Worm (Caenorhabditis elegans) whole organism, L2 larva: ENCODE data around the gene hrg-2.

Experiments
- ama-1 ChIP-seq: fragments of 150-350 bp; optimal IDR thresholded peaks from 2 replicates; lab custom pipeline; 2018; ENCODE audit warnings: inconsistent platforms
- fos-1 ChIP-seq: fragments of 150-350 bp; optimal IDR thresholded peaks from 2 replicates; lab custom pipeline; 2014; ENCODE audit warnings: missing biosample characterization, missing genetic modification characterization
- sma-3 ChIP-seq: sonication (generic microtip); optimal IDR thresholded peaks from 2 replicates; lab custom pipeline; 2016; ENCODE audit warnings: missing genetic modification reagents, missing genetic modification characterization, missing compliant biosample characterization

- no peak for TF ChIP-seq sma-3 (GFP tag; lab: Kevin White, UChicago)
- TF ChIP-seq ama-1 (lab: Kevin White, UChicago) = no peak
- TF ChIP-seq fos-1 (tag; lab: Kevin White, UChicago) = no peak
Measured at ce11 chrV:12449902-12450301, 39.6 kb upstream of the hrg-2 start, which contains the start of gene C54D10.10.
